Fruit fly (Drosophila melanogaster) Kc167 (cell line): ENCODE results near the gene wit.

Source experiments
- Myc ChIP-seq: fragments of >200 bp; optimal IDR thresholded peaks from 2 replicates; lab custom pipeline; 2017; ENCODE audit warnings: missing external identifiers
- Sin3A ChIP-seq: fragments of >200 bp; optimal IDR thresholded peaks from 2 replicates; lab custom pipeline; 2018; ENCODE audit warnings: missing external identifiers
- h ChIP-seq: fragments of >200 bp; optimal IDR thresholded peaks from 3 replicates; lab custom pipeline; 2018; ENCODE audit warnings: missing external identifiers
- insv ChIP-seq: fragments of >200 bp; optimal IDR thresholded peaks from 3 replicates; lab custom pipeline; 2018; ENCODE audit warnings: missing external identifiers
- psq ChIP-seq: fragments of >200 bp; optimal IDR thresholded peaks from 2 replicates; lab custom pipeline; 2017; ENCODE audit warnings: missing external identifiers
- ttk ChIP-seq: sonication (Bioruptor generic); optimal IDR thresholded peaks from 2 replicates; lab custom pipeline; 2017; ENCODE audit warnings: missing external identifiers

The wit gene

DNA sequence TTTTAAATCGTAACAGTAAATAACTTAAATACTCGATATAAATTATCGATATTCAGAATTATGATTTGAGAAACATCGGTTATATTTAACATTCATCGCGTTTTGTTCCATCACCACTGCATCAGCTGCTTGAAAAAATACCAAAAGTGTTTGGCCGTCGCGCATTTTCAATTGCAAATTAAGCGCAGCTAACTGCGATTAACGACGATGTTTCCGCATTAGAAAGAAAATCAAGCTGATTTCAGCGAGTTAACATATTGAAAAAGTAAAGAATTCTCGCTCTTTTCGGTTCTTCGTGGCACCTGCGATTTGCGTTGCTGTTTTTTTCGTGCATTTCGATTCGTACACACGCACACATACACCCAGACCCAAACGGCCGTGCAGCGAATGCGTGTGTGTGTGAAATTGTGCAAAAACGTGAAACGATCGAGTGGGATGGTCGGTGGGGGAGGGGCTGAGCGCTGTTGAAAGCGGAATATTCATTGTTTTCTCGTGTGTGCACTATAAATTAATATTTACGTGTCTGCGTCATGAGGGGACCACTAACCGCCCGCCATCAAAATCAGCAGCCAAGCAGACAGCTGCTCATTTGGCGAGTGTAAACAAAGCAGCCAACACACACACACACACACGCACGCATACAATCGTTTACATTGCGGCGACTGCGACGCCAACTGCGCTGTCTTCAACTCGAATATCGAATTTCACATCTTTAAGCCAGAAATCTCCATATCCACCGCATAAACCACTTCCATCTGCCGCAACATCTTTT is 36.7 kb upstream of the wit start, which contains the start of gene Ack:
TSS of gene Ack (plus strand) at position 115 of the 772 bp plus-strand sequence.
- TF ChIP-seq insv (lab: Kevin White, UChicago): no peak
- no peak for TF ChIP-seq psq (lab: Kevin White, UChicago)
- no peak for TF ChIP-seq ttk (lab: Kevin White, UChicago)
- no peak for TF ChIP-seq Myc (lab: Kevin White, UChicago)
- TF ChIP-seq h (lab: Kevin White, UChicago): no peak
- no peak for TF ChIP-seq Sin3A (lab: Kevin White, UChicago)

- TF ChIP-seq psq (lab: Kevin White, UChicago): no peak
These were observed 35.6 kb upstream of the wit start for dm6 chr3L:4107120-4107519.

- TF ChIP-seq Sin3A (lab: Kevin White, UChicago) (no peak), ttk (lab: Kevin White, UChicago) (no peak), insv (lab: Kevin White, UChicago) (no peak), psq (lab: Kevin White, UChicago) (peak; percentile 94), h (lab: Kevin White, UChicago) (no peak)
These were observed 32.0 kb upstream of the wit start, which contains the start of gene Fit1 for dm6 chr3L:4103258-4104247. TSS of gene Fit1 (plus strand) at chr3L:4103564.

DNA sequence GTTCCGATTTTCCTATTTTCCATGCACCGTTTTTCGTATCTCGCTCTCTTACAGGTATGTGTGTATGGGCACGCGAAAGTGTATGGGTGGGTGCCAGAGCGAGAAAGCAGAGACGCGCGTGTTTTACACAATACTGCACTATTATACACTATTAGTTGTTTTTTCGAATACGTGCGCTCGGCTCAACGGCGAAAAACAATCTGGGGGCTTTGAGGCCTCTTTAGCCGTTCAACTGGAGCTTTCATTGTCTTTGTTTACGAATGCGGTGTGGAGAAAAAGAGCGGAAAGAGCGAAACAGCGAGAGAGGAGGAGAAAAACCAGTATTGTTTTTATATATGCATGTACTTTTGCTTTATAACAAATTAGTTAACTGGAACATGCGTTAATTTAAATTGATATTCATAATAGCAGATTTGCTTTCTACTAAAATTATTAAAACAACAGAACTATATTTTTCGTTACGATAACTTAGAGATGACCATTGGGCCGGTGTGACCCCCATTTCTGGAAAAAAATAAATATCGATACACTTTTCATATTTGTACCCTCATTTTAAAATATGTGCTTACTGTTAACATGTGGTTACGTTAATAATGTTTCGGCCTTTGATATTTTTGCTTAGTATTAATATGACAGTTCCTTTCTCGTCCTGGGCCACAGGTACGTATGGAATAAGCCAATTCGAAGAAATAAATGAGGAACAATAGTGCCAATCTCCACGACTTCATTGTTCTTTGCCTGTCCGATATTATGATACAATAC is 31.2 kb upstream of the wit start, which contains the start of gene CG14995:
TSS of gene CG14995 (minus strand) at position 761 of the 762 bp plus-strand sequence.
- TF ChIP-seq Sin3A (lab: Kevin White, UChicago) (no peak), Myc (lab: Kevin White, UChicago) (no peak), psq (lab: Kevin White, UChicago) (no peak), h (lab: Kevin White, UChicago) (no peak), ttk (lab: Kevin White, UChicago) (no peak), insv (lab: Kevin White, UChicago) (no peak)

DNA sequence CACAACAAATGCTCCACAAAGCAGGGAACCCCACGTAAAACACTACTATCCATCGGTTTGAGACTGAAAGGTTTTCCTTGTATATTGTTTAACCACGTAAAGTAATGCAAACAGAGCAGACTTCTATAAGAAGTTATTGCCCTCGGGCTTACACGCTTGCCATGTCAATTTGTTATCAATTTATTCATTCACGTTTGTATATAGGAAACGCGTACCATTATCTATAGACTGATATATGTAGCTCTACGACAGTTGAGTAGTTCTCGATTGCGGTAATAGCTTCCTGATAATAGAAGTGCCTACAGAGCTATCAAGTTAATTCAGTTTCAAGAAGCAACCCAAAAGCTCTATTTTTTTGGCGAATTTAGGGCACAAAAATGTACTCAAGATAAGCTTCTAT is 27.7 kb upstream of the wit start:
- TF ChIP-seq h (lab: Kevin White, UChicago) (no peak), Myc (lab: Kevin White, UChicago) (no peak), ttk (lab: Kevin White, UChicago) (no peak), insv (lab: Kevin White, UChicago) (no peak)

- TF ChIP-seq h (lab: Kevin White, UChicago) (no peak), ttk (lab: Kevin White, UChicago) (no peak), Sin3A (lab: Kevin White, UChicago) (no peak), psq (lab: Kevin White, UChicago) (no peak), insv (lab: Kevin White, UChicago) (no peak), Myc (lab: Kevin White, UChicago) (no peak)
These were observed 25.0 kb upstream of the wit start for dm6 chr3L:4096546-4096945.

dm6 chr3L:4092705-4093257 is 21.3 kb upstream of the wit start, which contains the start of gene CG14990:
TSS of gene CG14990 (plus strand) at chr3L:4093207.
- no peak for TF ChIP-seq ttk (lab: Kevin White, UChicago)
- no peak for TF ChIP-seq psq (lab: Kevin White, UChicago)
- no peak for TF ChIP-seq h (lab: Kevin White, UChicago)
- TF ChIP-seq insv (lab: Kevin White, UChicago): no peak
- no peak for TF ChIP-seq Sin3A (lab: Kevin White, UChicago)
- no peak for TF ChIP-seq Myc (lab: Kevin White, UChicago)

- TF ChIP-seq ttk (lab: Kevin White, UChicago) (no peak), h (lab: Kevin White, UChicago) (no peak), insv (lab: Kevin White, UChicago) (no peak), Sin3A (lab: Kevin White, UChicago) (no peak), psq (lab: Kevin White, UChicago) (no peak), Myc (lab: Kevin White, UChicago) (no peak)
These were observed 17.2 kb upstream of the wit start, which contains the start of gene Gad1 for dm6 chr3L:4088694-4089190. TSS of gene Gad1 (minus strand) at chr3L:4088744.

- TF ChIP-seq h (lab: Kevin White, UChicago) (no peak), Myc (lab: Kevin White, UChicago) (no peak), ttk (lab: Kevin White, UChicago) (no peak), Sin3A (lab: Kevin White, UChicago) (no peak), psq (lab: Kevin White, UChicago) (no peak), insv (lab: Kevin White, UChicago) (no peak)
These were observed 15.8 kb upstream of the wit start, which contains the start of gene CG14989 for dm6 chr3L:4087281-4087680. TSS of gene CG14989 (plus strand) at chr3L:4087581.

- TF ChIP-seq h (lab: Kevin White, UChicago): no peak
- no peak for TF ChIP-seq Sin3A (lab: Kevin White, UChicago)
- no peak for TF ChIP-seq ttk (lab: Kevin White, UChicago)
- no peak for TF ChIP-seq psq (lab: Kevin White, UChicago)
- TF ChIP-seq Myc (lab: Kevin White, UChicago): no peak
- TF ChIP-seq insv (lab: Kevin White, UChicago): no peak
These were observed 14.3 kb upstream of the wit start for dm6 chr3L:4085867-4086266.
